Worm (Caenorhabditis elegans): ENCODE data around the gene ZC239.17.

DNA sequence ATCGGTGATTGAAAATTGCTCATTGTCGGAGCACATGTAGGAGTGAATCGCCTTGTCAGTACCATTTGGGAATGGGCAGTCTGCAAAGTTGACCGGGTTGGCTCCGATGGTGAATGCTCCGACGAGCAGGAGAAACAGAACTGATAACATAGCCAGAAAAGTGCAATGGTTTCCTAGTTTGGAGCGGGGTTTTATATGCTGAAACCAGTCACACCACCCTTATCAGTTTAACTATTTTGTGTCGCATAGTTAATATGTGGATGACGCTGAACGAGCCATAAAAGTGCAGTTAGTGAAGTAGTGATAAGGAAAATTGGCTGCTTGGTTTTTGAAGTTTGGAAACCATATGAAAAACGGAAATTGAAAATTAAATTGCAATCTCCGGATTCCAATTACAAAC is 20.2 kb upstream of the ZC239.17 start, which contains the start of gene C17F4.7:
- no peak for TF ChIP-seq nhr-237 (tag; optimal IDR thresholded peaks at IDR 0.05)
- TF ChIP-seq ztf-4 (tag; optimal IDR thresholded peaks at IDR 0.05), result no peak
- TF ChIP-seq nhr-21 (tag; optimal IDR thresholded peaks at IDR 0.05), result no peak
- no peak for TF ChIP-seq egl-27 (tag; optimal IDR thresholded peaks at IDR 0.05)
- no peak for TF ChIP-seq ztf-11 (tag; optimal IDR thresholded peaks at IDR 0.05)
- no peak for TF ChIP-seq ceh-82 (tag; optimal IDR thresholded peaks at IDR 0.05)
- no peak for TF ChIP-seq zag-1 (tag; optimal IDR thresholded peaks at IDR 0.05)
- TF ChIP-seq aly-2 (tag; optimal IDR thresholded peaks at IDR 0.05), result no peak

Data from whole organism, L2 larva.